Fruit fly (Drosophila melanogaster) whole organism, embryonic: ENCODE measurements around the gene Vps53.

Source experiments
- Ada2b ChIP-seq: fragments of 200-800 bp; sonication (Bioruptor generic); IDR thresholded peaks from 2 replicates; pipeline ENCODE4 v1.3.6; 2022; ENCODE audit warnings: missing biosample characterization, missing genetic modification characterization
- Atf3 ChIP-seq: fragments of 200-800 bp; sonication (Bioruptor generic); optimal IDR thresholded peaks from 3 replicates; lab custom pipeline; 2016; ENCODE audit warnings: missing biosample characterization, missing genetic modification characterization
- B-H1 ChIP-seq: fragments of 200-800 bp; sonication (Bioruptor generic); IDR thresholded peaks from 3 replicates; pipeline ENCODE4 v1.3.6; 2022; ENCODE audit warnings: missing biosample characterization, missing genetic modification characterization
- BtbVII ChIP-seq: fragments of 200-800 bp; sonication (Bioruptor generic); optimal IDR thresholded peaks from 3 replicates; lab custom pipeline; 2017; ENCODE audit warnings: missing biosample characterization, mild to moderate bottlenecking, missing genetic modification characterization
- CG1024 ChIP-seq: fragments of 200-800 bp; sonication (Bioruptor generic); IDR thresholded peaks from 2 replicates; pipeline ENCODE4 v1.3.6; 2022; ENCODE audit warnings: missing biosample characterization, missing genetic modification characterization
- CG17612 ChIP-seq: fragments of 200-800 bp; sonication (Bioruptor generic); IDR thresholded peaks from 2 replicates; pipeline ENCODE4 v1.3.6; 2022; ENCODE audit warnings: missing biosample characterization, missing genetic modification characterization
- CG18599 ChIP-seq: fragments of 200-800 bp; sonication (Bioruptor generic); optimal IDR thresholded peaks from 3 replicates; lab custom pipeline; 2017; ENCODE audit warnings: missing biosample characterization, missing genetic modification characterization, mild to moderate bottlenecking, moderate library complexity, missing genetic modification reagents
- CG2120 ChIP-seq: fragments of 200-800 bp; sonication (Bioruptor generic); optimal IDR thresholded peaks from 3 replicates; lab custom pipeline; 2016; ENCODE audit warnings: missing biosample characterization, missing genetic modification characterization
- CG32532 ChIP-seq: fragments of 200-800 bp; sonication (Bioruptor generic); IDR thresholded peaks from 2 replicates; pipeline ENCODE4 v1.3.6; 2022; ENCODE audit warnings: missing biosample characterization, missing genetic modification characterization
- CG3838 ChIP-seq: fragments of 200-800 bp; sonication (Bioruptor generic); optimal IDR thresholded peaks from 3 replicates; lab custom pipeline; 2016; ENCODE audit warnings: missing biosample characterization, missing genetic modification characterization
- CG4707 ChIP-seq: fragments of 200-800 bp; sonication (Bioruptor generic); optimal IDR thresholded peaks from 2 replicates; lab custom pipeline; 2018; ENCODE audit warnings: missing biosample characterization, mild to moderate bottlenecking, missing genetic modification characterization, moderate library complexity
- CG4820 ChIP-seq: fragments of 200-800 bp; sonication (Bioruptor generic); optimal IDR thresholded peaks from 3 replicates; lab custom pipeline; 2016; ENCODE audit warnings: missing biosample characterization, missing genetic modification characterization
- CG6689 ChIP-seq: fragments of 200-800 bp; sonication (Bioruptor generic); IDR thresholded peaks from 2 replicates; pipeline ENCODE4 v1.3.6; 2022; ENCODE audit warnings: missing biosample characterization, missing genetic modification characterization
- CG6791 ChIP-seq: fragments of 200-800 bp; sonication (Bioruptor generic); IDR thresholded peaks from 3 replicates; pipeline ENCODE4 v1.3.6; 2022; ENCODE audit warnings: missing biosample characterization, missing genetic modification characterization; ENCODE audit not compliant: partially characterized antibody
- CG7928 ChIP-seq: fragments of 200-800 bp; sonication (Bioruptor generic); optimal IDR thresholded peaks from 2 replicates; lab custom pipeline; 2017; ENCODE audit warnings: missing biosample characterization, mild to moderate bottlenecking, missing genetic modification characterization
- CG8765 ChIP-seq: fragments of 200-800 bp; sonication (Bioruptor generic); IDR thresholded peaks from 2 replicates; pipeline ENCODE4 v1.3.6; 2022; ENCODE audit warnings: missing biosample characterization, missing genetic modification characterization
- CG9727 ChIP-seq: fragments of 200-800 bp; sonication (Bioruptor generic); optimal IDR thresholded peaks from 3 replicates; lab custom pipeline; 2017; ENCODE audit warnings: missing biosample characterization, mild to moderate bottlenecking, missing genetic modification characterization
- Chrac-16 ChIP-seq: fragments of 200-800 bp; sonication (Bioruptor generic); optimal IDR thresholded peaks from 3 replicates; lab custom pipeline; 2016; ENCODE audit warnings: missing biosample characterization, missing genetic modification characterization
- D19A ChIP-seq: fragments of 200-800 bp; optimal IDR thresholded peaks from 3 replicates; lab custom pipeline; 2019; ENCODE audit warnings: missing biosample characterization, mild to moderate bottlenecking, missing genetic modification characterization, moderate library complexity
- D19B ChIP-seq: fragments of 200-800 bp; sonication (Bioruptor generic); optimal IDR thresholded peaks from 2 replicates; lab custom pipeline; 2017; ENCODE audit warnings: missing biosample characterization, mild to moderate bottlenecking, missing genetic modification characterization
- Elba2 ChIP-seq: fragments of 200-800 bp; sonication (Bioruptor generic); optimal IDR thresholded peaks from 3 replicates; lab custom pipeline; 2016; ENCODE audit warnings: missing biosample characterization, missing genetic modification characterization
- Ets65A ChIP-seq: fragments of 200-800 bp; sonication (Bioruptor generic); peaks from one replicate; lab custom pipeline; 2016; ENCODE audit warnings: missing biosample characterization, missing genetic modification characterization
- HLH3B ChIP-seq: fragments of 200-800 bp; sonication (Bioruptor generic); IDR thresholded peaks from 2 replicates; pipeline ENCODE4 v1.3.6; 2022; ENCODE audit warnings: missing biosample characterization, missing genetic modification characterization
- Hmr ChIP-seq: fragments of 200-800 bp; sonication (Bioruptor generic); optimal IDR thresholded peaks from 3 replicates; lab custom pipeline; 2017; ENCODE audit warnings: mild to moderate bottlenecking, missing biosample characterization, missing genetic modification reagents, missing genetic modification characterization
- Jarid2 ChIP-seq: fragments of 200-800 bp; sonication (Bioruptor generic); optimal IDR thresholded peaks from 3 replicates; lab custom pipeline; 2017; ENCODE audit warnings: mild to moderate bottlenecking, missing biosample characterization, missing genetic modification reagents, missing genetic modification characterization
- Neu2 ChIP-seq: fragments of 200-800 bp; sonication (Bioruptor generic); optimal IDR thresholded peaks from 3 replicates; lab custom pipeline; 2016; ENCODE audit warnings: missing biosample characterization, missing genetic modification characterization, borderline replicate concordance
- Ptx1 ChIP-seq: fragments of 200-800 bp; sonication (Bioruptor generic); IDR thresholded peaks from 2 replicates; pipeline ENCODE4 v1.3.6; 2022; ENCODE audit warnings: missing biosample characterization, missing genetic modification characterization
- Side ChIP-seq: fragments of 200-800 bp; sonication (Bioruptor generic); optimal IDR thresholded peaks from 2 replicates; lab custom pipeline; 2016; ENCODE audit warnings: missing biosample characterization, missing genetic modification characterization
- ato ChIP-seq: fragments of 200-800 bp; sonication (Bioruptor generic); IDR thresholded peaks from 2 replicates; pipeline ENCODE4 v1.3.6; 2022; ENCODE audit warnings: missing biosample characterization, missing genetic modification characterization; ENCODE audit not compliant: partially characterized antibody
- bbx ChIP-seq: fragments of 200-800 bp; sonication (Bioruptor generic); IDR thresholded peaks from 2 replicates; pipeline ENCODE4 v1.3.6; 2022; ENCODE audit warnings: missing biosample characterization, missing genetic modification characterization; ENCODE audit not compliant: partially characterized antibody
- btn ChIP-seq: fragments of 200-800 bp; sonication (Bioruptor generic); optimal IDR thresholded peaks from 2 replicates; lab custom pipeline; 2016; ENCODE audit warnings: missing biosample characterization, missing genetic modification characterization
- cad ChIP-seq: fragments of >200 bp; optimal IDR thresholded peaks from 2 replicates; lab custom pipeline; 2017; ENCODE audit warnings: missing biosample characterization, missing genetic modification characterization
- dimm ChIP-seq: fragments of 200-800 bp; sonication (Bioruptor generic); IDR thresholded peaks from 2 replicates; pipeline ENCODE4 v1.3.6; 2022; ENCODE audit warnings: missing biosample characterization, missing genetic modification characterization
- dysf ChIP-seq: fragments of 200-800 bp; sonication (Bioruptor generic); IDR thresholded peaks from 3 replicates; pipeline ENCODE4 v1.3.6; 2022; ENCODE audit warnings: missing biosample characterization, missing genetic modification characterization
- fu2 ChIP-seq: fragments of 200-800 bp; sonication (Bioruptor generic); optimal IDR thresholded peaks from 2 replicates; lab custom pipeline; 2016; ENCODE audit warnings: missing biosample characterization, missing genetic modification characterization
- gce ChIP-seq: fragments of 200-800 bp; sonication (Bioruptor generic); IDR thresholded peaks from 3 replicates; pipeline ENCODE4 v1.3.6; 2022; ENCODE audit warnings: missing biosample characterization, missing genetic modification characterization
- gem ChIP-seq: fragments of 200-800 bp; sonication (Bioruptor generic); optimal IDR thresholded peaks from 2 replicates; lab custom pipeline; 2019; ENCODE audit warnings: missing biosample characterization, mild to moderate bottlenecking, missing genetic modification characterization, moderate library complexity
- gsb ChIP-seq: fragments of 200-800 bp; sonication (Bioruptor generic); IDR thresholded peaks from 2 replicates; pipeline ENCODE4 v1.3.6; 2022; ENCODE audit warnings: missing biosample characterization, missing genetic modification characterization
- hb ChIP-seq: fragments of 200-800 bp; sonication (Bioruptor generic); IDR thresholded peaks from 3 replicates; pipeline ENCODE4 v1.3.6; 2022; ENCODE audit warnings: missing biosample characterization, missing genetic modification characterization; ENCODE audit not compliant: partially characterized antibody
- ken ChIP-seq: fragments of 200-800 bp; sonication (Bioruptor generic); IDR thresholded peaks from 3 replicates; pipeline ENCODE4 v1.3.6; 2022; ENCODE audit warnings: missing biosample characterization, missing genetic modification characterization
- lab ChIP-seq: fragments of 200-800 bp; sonication (Bioruptor generic); optimal IDR thresholded peaks from 3 replicates; lab custom pipeline; 2017; ENCODE audit warnings: missing biosample characterization, missing genetic modification characterization, mild to moderate bottlenecking, moderate library complexity, missing genetic modification reagents
- lilli ChIP-seq: fragments of 200-800 bp; sonication (Bioruptor generic); optimal IDR thresholded peaks from 3 replicates; lab custom pipeline; 2016; ENCODE audit warnings: missing biosample characterization, missing genetic modification characterization
- nau ChIP-seq: fragments of 200-800 bp; sonication (Bioruptor generic); optimal IDR thresholded peaks from 3 replicates; lab custom pipeline; 2017; ENCODE audit warnings: missing biosample characterization, mild to moderate bottlenecking, missing genetic modification characterization, missing genetic modification reagents
- prd ChIP-seq, 3 experiments: fragments of >200 bp in 2 of 3; fragments of 200-800 bp in 1 of 3; sonication (Bioruptor generic) in 1 of 3; optimal IDR thresholded peaks in 2 of 3; IDR thresholded peaks in 1 of 3; 2 replicates in 2 of 3; 3 replicates in 1 of 3; pipeline versions ENCODE4 v1.3.6 to Lab custom; 2017 to 2022; ENCODE audit warnings: missing biosample characterization in 1 of 3, missing genetic modification characterization in 1 of 3
- row ChIP-seq: fragments of 200-800 bp; sonication (Bioruptor generic); IDR thresholded peaks from 3 replicates; pipeline ENCODE4 v1.3.6; 2022; ENCODE audit warnings: missing biosample characterization, missing genetic modification characterization
- sens ChIP-seq: fragments of 200-800 bp; sonication (Bioruptor generic); peaks from one replicate; lab custom pipeline; 2016; ENCODE audit warnings: missing biosample characterization, missing genetic modification characterization
- slou ChIP-seq: fragments of 200-800 bp; sonication (Bioruptor generic); optimal IDR thresholded peaks from 3 replicates; lab custom pipeline; 2016; ENCODE audit warnings: missing biosample characterization, missing genetic modification characterization
- sna ChIP-seq: fragments of 200-800 bp; sonication (Bioruptor generic); IDR thresholded peaks from 2 replicates; pipeline ENCODE4 v1.3.6; 2022; ENCODE audit warnings: missing biosample characterization, missing genetic modification characterization; ENCODE audit not compliant: partially characterized antibody
- tio ChIP-seq: fragments of 200-800 bp; sonication (Bioruptor generic); optimal IDR thresholded peaks from 2 replicates; lab custom pipeline; 2017; ENCODE audit warnings: missing biosample characterization, missing genetic modification characterization, inconsistent platforms
- zen2 ChIP-seq: fragments of 200-800 bp; sonication (Bioruptor generic); IDR thresholded peaks from 3 replicates; pipeline ENCODE4 v1.3.6; 2022; ENCODE audit warnings: missing biosample characterization, missing genetic modification characterization; ENCODE audit not compliant: partially characterized antibody

The Vps53 gene

DNA sequence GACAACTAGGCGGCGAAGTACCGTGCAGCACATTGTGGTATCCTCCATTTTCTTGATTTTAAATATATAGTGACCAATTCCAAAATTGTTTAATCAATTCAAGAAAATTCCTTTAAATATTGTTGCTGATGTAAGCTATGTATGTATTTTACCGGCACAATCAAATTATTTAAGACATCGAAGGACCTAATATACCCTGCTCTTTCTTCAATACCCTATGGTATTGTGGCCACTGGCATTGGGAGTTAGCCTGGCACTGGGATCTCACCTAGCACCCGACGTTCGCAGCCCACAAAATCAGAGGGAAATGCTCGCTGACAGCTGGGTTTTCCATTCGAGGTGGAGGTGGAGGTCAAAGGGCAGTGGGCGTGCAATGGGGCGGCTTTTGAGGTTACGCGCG lies 36.3 kb upstream of the Vps53 start:
- TF ChIP-seq dysf (GFP tag; lab: Robert Waterston, UW) (0 out of 3 replicates have a peak, but pooled peaks have one; percentile 16), D19B (GFP tag; lab: Kevin White, UChicago) (peak; percentile 66), sens (GFP tag; lab: Kevin White, UChicago) (peak; percentile 3), CG3838 (GFP tag; lab: Kevin White, UChicago) (no peak), CG18599 (GFP tag; lab: Kevin White, UChicago) (peak; percentile 49), slou (no peak), prd (optimal IDR thresholded peaks at IDR 0.05; lab: Kevin White, UChicago) (no peak), prd (GFP tag; IDR thresholded peaks at IDR 0.05; lab: Robert Waterston, UW) (peak; percentile 28; the same call in 1 of the 3 replicates), btn (GFP tag; lab: Kevin White, UChicago) (no peak), CG1024 (GFP tag; lab: Robert Waterston, UW) (no peak), dimm (GFP tag; lab: Robert Waterston, UW) (peak; percentile 23; the same call in 1 of the 2 replicates), BtbVII (GFP tag; lab: Kevin White, UChicago) (no peak), lab (GFP tag; lab: Kevin White, UChicago) (peak; percentile 41), CG8765 (no peak), row (GFP tag; lab: Robert Waterston, UW) (peak; percentile 50; the same call in 2 of the 3 replicates), CG9727 (GFP tag; lab: Kevin White, UChicago) (no peak), B-H1 (GFP tag; lab: Robert Waterston, UW) (no peak), lilli (peak; percentile 5), ken (GFP tag; lab: Robert Waterston, UW) (no peak), Ptx1 (peak; percentile 33; the same call in 1 of the 2 replicates), CG2120 (GFP tag; lab: Kevin White, UChicago) (peak; percentile 34), Hmr (GFP tag; lab: Kevin White, UChicago) (peak; percentile 31), gsb (GFP tag; lab: Robert Waterston, UW) (0 out of 2 replicates have a peak, but pooled peaks have one; percentile 24), Jarid2 (GFP tag; lab: Kevin White, UChicago) (no peak), fu2 (GFP tag; lab: Kevin White, UChicago) (no peak), Ets65A (GFP tag; lab: Kevin White, UChicago) (peak; percentile 63), Ada2b (GFP tag; lab: Robert Waterston, UW) (peak; percentile 19; the same call in 1 of the 2 replicates), CG7928 (GFP tag; lab: Kevin White, UChicago) (no peak), CG4820 (no peak), CG17612 (GFP tag; lab: Robert Waterston, UW) (0 out of 2 replicates have a peak, but pooled peaks have one; percentile 35), Side (no peak), gem (peak; percentile 10), CG32532 (GFP tag; lab: Robert Waterston, UW) (peak; percentile 18; the same call in 1 of the 2 replicates)

DNA sequence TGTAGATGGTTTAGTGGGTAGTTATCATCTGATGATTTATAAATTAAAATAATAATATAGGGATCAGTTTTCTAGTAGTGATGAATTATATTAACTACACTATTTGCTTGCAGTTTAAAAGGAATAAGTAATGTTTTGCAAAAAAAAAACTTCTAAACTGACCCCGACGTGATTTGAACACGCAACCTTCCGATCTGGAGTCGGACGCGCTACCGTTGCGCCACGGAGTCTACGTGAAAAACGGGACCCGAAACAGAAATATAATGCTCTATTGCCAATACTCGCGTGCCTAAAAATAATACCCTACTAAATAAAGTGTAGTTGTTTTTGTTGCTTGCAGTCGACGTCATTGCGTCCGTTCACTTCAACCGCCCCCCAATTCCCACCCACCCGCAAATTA lies 33.0 kb upstream of the Vps53 start:
- no peak for TF ChIP-seq Atf3 (GFP tag; lab: Kevin White, UChicago)
- no peak for TF ChIP-seq HLH3B
- no peak for TF ChIP-seq ken (GFP tag; lab: Robert Waterston, UW)
- no peak for TF ChIP-seq gce (GFP tag; lab: Robert Waterston, UW)
- peak; percentile 67 for TF ChIP-seq bbx
- no peak for TF ChIP-seq CG6689 (GFP tag; lab: Robert Waterston, UW)
- no peak for TF ChIP-seq sens (GFP tag; lab: Kevin White, UChicago)
- TF ChIP-seq Neu2 (GFP tag; lab: Kevin White, UChicago): no peak
- no peak for TF ChIP-seq sna (GFP tag; lab: Robert Waterston, UW)
- no peak for TF ChIP-seq Chrac-16 (GFP tag; lab: Kevin White, UChicago)
- TF ChIP-seq D19A (tag; lab: Kevin White, UChicago): peak; percentile 22
- no peak for TF ChIP-seq CG4707 (GFP tag; lab: Kevin White, UChicago)
- TF ChIP-seq tio: no peak
- TF ChIP-seq zen2 (GFP tag; lab: Robert Waterston, UW): peak; percentile 42; the same call in 2 of the 3 replicates
- TF ChIP-seq ato: peak; percentile 37; the same call in 1 of the 2 replicates
- no peak for TF ChIP-seq Elba2
- peak; percentile 50; the same call in 1 of the 3 replicates for TF ChIP-seq hb (GFP tag; lab: Robert Waterston, UW)
- peak; percentile 77 for TF ChIP-seq CG6791 (GFP tag; lab: Robert Waterston, UW)
- TF ChIP-seq CG17612 (GFP tag; lab: Robert Waterston, UW): no peak
- TF ChIP-seq nau (GFP tag; lab: Kevin White, UChicago): no peak
- TF ChIP-seq cad (GFP tag; lab: Kevin White, UChicago): no peak
